Fruit fly (Drosophila melanogaster): ENCODE data around the gene CG3108.

CG3108 gene

DNA sequence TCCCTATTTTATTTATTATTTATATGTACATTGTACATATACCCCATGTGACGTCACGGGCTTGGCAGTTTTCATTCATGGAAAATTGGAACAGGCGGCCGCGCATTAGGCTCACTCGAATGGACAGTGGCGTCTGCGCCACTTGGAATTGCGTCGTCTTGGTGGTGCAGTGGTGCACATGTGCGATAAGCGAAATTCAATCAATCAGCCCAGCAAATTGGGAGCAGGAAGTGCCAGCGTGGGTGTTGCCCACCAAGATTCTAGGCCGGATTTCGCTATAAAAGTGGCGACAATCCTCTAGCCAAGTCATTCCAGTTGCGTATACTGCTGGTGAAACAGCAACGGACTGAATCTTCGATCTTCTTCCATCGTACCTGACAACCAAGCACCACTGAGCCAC, 10.4 kb upstream of the CG3108 start, which contains the start of gene CG12239:
TSS of gene CG12239 (plus strand) at position 301 of the 400 bp plus-strand sequence.
- no peak for TF ChIP-seq CG10654 (GFP tag; optimal IDR thresholded peaks at IDR 0.05)
- no peak for TF ChIP-seq H15 (GFP tag; IDR thresholded peaks at IDR 0.05)
- TF ChIP-seq CG10321 (GFP tag; IDR thresholded peaks at IDR 0.05) = no peak
- TF ChIP-seq CG10267 (tag; optimal IDR thresholded peaks at IDR 0.05) = no peak
- TF ChIP-seq ap (GFP tag; IDR thresholded peaks at IDR 0.05) = no peak
- no peak for TF ChIP-seq HLH3B (GFP tag; IDR thresholded peaks at IDR 0.05)
- no peak for TF ChIP-seq Bdp1 (GFP tag; optimal IDR thresholded peaks at IDR 0.05)
- no peak for TF ChIP-seq CG34224 (GFP tag; IDR thresholded peaks at IDR 0.05; ENCODE audit: partially characterized antibody)
- no peak for TF ChIP-seq stc (GFP tag; IDR thresholded peaks at IDR 0.05)
- TF ChIP-seq psq (GFP tag; optimal IDR thresholded peaks at IDR 0.05) = no peak
- no peak for TF ChIP-seq grn (GFP tag; optimal IDR thresholded peaks at IDR 0.05)
- TF ChIP-seq CG9876 (GFP tag; optimal IDR thresholded peaks at IDR 0.05) = no peak
- TF ChIP-seq CG32767 (GFP tag; IDR thresholded peaks at IDR 0.05) = no peak
- no peak for TF ChIP-seq CrebB (tag; optimal IDR thresholded peaks at IDR 0.05)
- TF ChIP-seq CG6254 (GFP tag; optimal IDR thresholded peaks at IDR 0.05) = no peak
- TF ChIP-seq kay (GFP tag; optimal IDR thresholded peaks at IDR 0.05) = no peak
- TF ChIP-seq CG16813 (GFP tag; IDR thresholded peaks at IDR 0.05; ENCODE audit: partially characterized antibody) = no peak
- TF ChIP-seq hb (GFP tag; IDR thresholded peaks at IDR 0.05; ENCODE audit: partially characterized antibody) = no peak
- TF ChIP-seq corto (GFP tag; optimal IDR thresholded peaks at IDR 0.05) = no peak
- TF ChIP-seq Poxn (GFP tag; IDR thresholded peaks at IDR 0.05) = no peak

DNA sequence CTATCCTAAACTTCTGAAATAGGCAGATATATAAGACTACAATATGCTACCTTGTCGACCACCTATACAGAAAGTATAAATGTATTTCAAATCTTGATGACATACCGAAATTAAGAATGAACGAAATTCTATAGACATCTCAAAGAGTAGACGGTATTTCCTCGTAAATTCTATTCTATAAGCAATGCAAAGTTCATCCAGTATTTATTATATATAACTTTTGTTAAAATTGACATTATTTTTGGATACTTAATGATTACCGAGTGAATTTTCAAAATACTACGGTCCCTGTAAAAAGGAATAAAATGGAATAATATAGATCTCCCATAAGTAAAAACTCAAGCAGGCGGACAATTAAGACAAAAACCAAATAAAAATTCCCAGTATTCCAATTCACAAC, 7.8 kb upstream of the CG3108 start, which contains the start of gene CG15767:
TSS of gene CG15767 (plus strand) at position 301 of the 400 bp plus-strand sequence.
- no peak for TF ChIP-seq nau (GFP tag; optimal IDR thresholded peaks at IDR 0.05)
- no peak for TF ChIP-seq CG4854 (GFP tag; optimal IDR thresholded peaks at IDR 0.05)
- no peak for TF ChIP-seq rib (GFP tag; IDR thresholded peaks at IDR 0.05)
- TF ChIP-seq CG8478 (optimal IDR thresholded peaks at IDR 0.05) = no peak
- TF ChIP-seq CG1603 (tag; optimal IDR thresholded peaks at IDR 0.05) = no peak
- no peak for TF ChIP-seq CG7372 (GFP tag; IDR thresholded peaks at IDR 0.05)
- no peak for TF ChIP-seq Taf1 (GFP tag; IDR thresholded peaks at IDR 0.05)
- no peak for TF ChIP-seq ems (GFP tag; optimal IDR thresholded peaks at IDR 0.05)
- TF ChIP-seq mam (GFP tag; optimal IDR thresholded peaks at IDR 0.05) = no peak
- TF ChIP-seq cg (GFP tag; optimal IDR thresholded peaks at IDR 0.05) = no peak
- TF ChIP-seq CG10543 (GFP tag; optimal IDR thresholded peaks at IDR 0.05) = no peak
- no peak for TF ChIP-seq gt (GFP tag; IDR thresholded peaks at IDR 0.05)
- TF ChIP-seq Lpt (GFP tag; optimal IDR thresholded peaks at IDR 0.05) = no peak
- TF ChIP-seq Deaf1 (tag; optimal IDR thresholded peaks at IDR 0.05) = no peak
- TF ChIP-seq H2.0 (GFP tag; IDR thresholded peaks at IDR 0.05) = no peak
- TF ChIP-seq yki (optimal IDR thresholded peaks at IDR 0.05) = no peak
- TF ChIP-seq PHDP (tag; optimal IDR thresholded peaks at IDR 0.05) = no peak

- TF ChIP-seq Ets97D (GFP tag; optimal IDR thresholded peaks at IDR 0.05) (no peak), Jarid2 (GFP tag; optimal IDR thresholded peaks at IDR 0.05) (no peak), ttk (GFP tag; IDR thresholded peaks at IDR 0.05) (0 out of 2 replicates have a peak, but pooled peaks have one; percentile 26), ken (GFP tag; IDR thresholded peaks at IDR 0.05) (peak; percentile 30; the same call in 1 of the 3 replicates), cad (GFP tag; optimal IDR thresholded peaks at IDR 0.05) (no peak), so (GFP tag; IDR thresholded peaks at IDR 0.05) (peak; percentile 53; the same call in 1 of the 3 replicates), CG3726 (GFP tag; IDR thresholded peaks at IDR 0.05) (no peak), Chrac-16 (GFP tag; optimal IDR thresholded peaks at IDR 0.05) (no peak), CG3065 (GFP tag; optimal IDR thresholded peaks at IDR 0.05) (no peak), Sox102F (GFP tag; optimal IDR thresholded peaks at IDR 0.05) (peak; percentile 75), ato (GFP tag; IDR thresholded peaks at IDR 0.05; ENCODE audit: partially characterized antibody) (no peak), oc (tag; optimal IDR thresholded peaks at IDR 0.05) (peak; percentile 33), vnd (GFP tag; IDR thresholded peaks at IDR 0.05; ENCODE audit: partially characterized antibody) (no peak), Dfd (GFP tag; optimal IDR thresholded peaks at IDR 0.05) (no peak), CoRest (tag; optimal IDR thresholded peaks at IDR 0.05) (peak; percentile 43), seq (GFP tag; IDR thresholded peaks at IDR 0.05) (0 out of 2 replicates have a peak, but pooled peaks have one; percentile 37)
Measured at dm6 chrX:5786559-5786958, 5.1 kb upstream of the CG3108 start.

All from whole organism, embryonic.